Fruit fly (Drosophila melanogaster): ENCODE results near the gene Ir21a.

The Ir21a gene

dm6 chr2L:66369-67278, 41.7 kb upstream of the Ir21a start, which contains the start of gene dbr:
Gene dbr, plus strand, starts transcription at chr2L:66482.
- TF ChIP-seq fd59A (GFP tag; optimal IDR thresholded peaks at IDR 0.05) (peak; percentile 57), pdm3 (GFP tag; optimal IDR thresholded peaks at IDR 0.05) (peak; percentile 42), Hr38 (GFP tag; optimal IDR thresholded peaks at IDR 0.05) (no peak), Sox102F (GFP tag; optimal IDR thresholded peaks at IDR 0.05) (peak; percentile 62), Gug (GFP tag; IDR thresholded peaks at IDR 0.05) (peak; percentile 49; the same call in 1 of the 2 replicates), Lpt (GFP tag; optimal IDR thresholded peaks at IDR 0.05) (peak; percentile 73), net (GFP tag; optimal IDR thresholded peaks at IDR 0.05) (peak; percentile 84), CG3919 (GFP tag; optimal IDR thresholded peaks at IDR 0.05) (peak; percentile 51), achi (GFP tag; optimal IDR thresholded peaks at IDR 0.05) (no peak), Sox15 (GFP tag; optimal IDR thresholded peaks at IDR 0.05) (no peak), Hr4 (GFP tag; optimal IDR thresholded peaks at IDR 0.05) (no peak), Ets96B (tag; optimal IDR thresholded peaks at IDR 0.05) (peak; percentile 52), CG11762 (GFP tag; optimal IDR thresholded peaks at IDR 0.05; ENCODE audit: insufficient read depth) (peak; percentile 10), vri (GFP tag; optimal IDR thresholded peaks at IDR 0.05) (peak; percentile 55), dac (GFP tag; optimal IDR thresholded peaks at IDR 0.05) (peak; percentile 59), ss (GFP tag; optimal IDR thresholded peaks at IDR 0.05) (peak; percentile 65 to 84), CG6792 (GFP tag; optimal IDR thresholded peaks at IDR 0.05) (peak; percentile 24), dsx (GFP tag; optimal IDR thresholded peaks at IDR 0.05; ENCODE audit: poor library complexity, severe bottlenecking) (peak; percentile 76), Hr39 (GFP tag; optimal IDR thresholded peaks at IDR 0.05) (no peak), CG10669 (GFP tag; optimal IDR thresholded peaks at IDR 0.05) (peak; percentile 38), CG9139 (GFP tag; optimal IDR thresholded peaks at IDR 0.05) (peak; percentile 60), CG6808 (GFP tag; optimal IDR thresholded peaks at IDR 0.05) (peak; percentile 78), Smox (GFP tag; optimal IDR thresholded peaks at IDR 0.05) (no peak), CG6854 (GFP tag; optimal IDR thresholded peaks at IDR 0.05) (peak; percentile 27), CG11294 (GFP tag; IDR thresholded peaks at IDR 0.05) (peak; percentile 56; the same call in 1 of the 2 replicates), CG7368 (GFP tag; optimal IDR thresholded peaks at IDR 0.05) (peak; percentile 4), CG34406 (GFP tag; optimal IDR thresholded peaks at IDR 0.05) (peak; percentile 29), eg (GFP tag; IDR thresholded peaks at IDR 0.05) (peak; percentile 82), topi (GFP tag; optimal IDR thresholded peaks at IDR 0.05) (peak; percentile 19), CG11902 (GFP tag; optimal IDR thresholded peaks at IDR 0.05) (no peak), CG8632 (GFP tag; optimal IDR thresholded peaks at IDR 0.05) (peak; percentile 23), Blimp-1 (GFP tag; optimal IDR thresholded peaks at IDR 0.05) (peak; percentile 10), Eip75B (GFP tag; optimal IDR thresholded peaks at IDR 0.05) (peak; percentile 43), CG15336 (GFP tag; IDR thresholded peaks at IDR 0.05) (peak; percentile 67), salr (GFP tag; optimal IDR thresholded peaks at IDR 0.05) (peak; percentile 48 to 62), CG32006 (GFP tag; optimal IDR thresholded peaks at IDR 0.05) (peak; percentile 62), esn (GFP tag; optimal IDR thresholded peaks at IDR 0.05) (peak; percentile 33), cyc (GFP tag; optimal IDR thresholded peaks at IDR 0.05) (no peak), Sox14 (GFP tag; optimal IDR thresholded peaks at IDR 0.05) (peak; percentile 51), CG1621 (tag; optimal IDR thresholded peaks at IDR 0.05) (peak; percentile 90), CG3032 (tag; optimal IDR thresholded peaks at IDR 0.05) (peak; percentile 67), CG8119 (GFP tag; IDR thresholded peaks at IDR 0.05) (peak; percentile 77), CG16779 (tag; optimal IDR thresholded peaks at IDR 0.05) (peak; percentile 63), Eip93F (GFP tag; optimal IDR thresholded peaks at IDR 0.05) (no peak), Eip78C (GFP tag) (peak; percentile 78), CG6163 (GFP tag; IDR thresholded peaks at IDR 0.05) (peak; percentile 88), fkh (GFP tag; optimal IDR thresholded peaks at IDR 0.05) (no peak), Met (GFP tag; optimal IDR thresholded peaks at IDR 0.05) (peak; percentile 30), spab (GFP tag; optimal IDR thresholded peaks at IDR 0.05) (peak; percentile 55)

Data from whole organism, prepupa.